Worm (Caenorhabditis elegans) whole organism, L4 larva: ENCODE data around the gene cdr-4.

ENCODE experiments used
- aly-2 ChIP-seq: sonication (generic microtip); optimal IDR thresholded peaks from 2 replicates; lab custom pipeline; 2018; ENCODE audit warnings: missing biosample characterization, missing genetic modification characterization
- daf-12 ChIP-seq: fragments of 150-350 bp; optimal IDR thresholded peaks from 2 replicates; lab custom pipeline; 2014; ENCODE audit warnings: missing biosample characterization, missing genetic modification reagents, missing genetic modification characterization
- daf-8 ChIP-seq: fragments of 200-800 bp; sonication (Bioruptor generic); IDR thresholded peaks from 2 replicates; pipeline ENCODE4 v1.3.6; 2022; ENCODE audit warnings: missing genetic modification characterization, missing compliant biosample characterization
- mes-2 ChIP-seq: sonication (generic microtip); optimal IDR thresholded peaks from 2 replicates; lab custom pipeline; 2016; ENCODE audit warnings: missing genotype, mild to moderate bottlenecking, missing genetic modification characterization, missing compliant biosample characterization; ENCODE audit not compliant: poor library complexity, severe bottlenecking
- skn-1 ChIP-seq: fragments of 150-350 bp; optimal IDR thresholded peaks from 2 replicates; lab custom pipeline; 2014; ENCODE audit warnings: missing biosample characterization, missing genetic modification characterization
- zag-1 ChIP-seq: fragments of 150-350 bp; optimal IDR thresholded peaks from 2 replicates; lab custom pipeline; 2014; ENCODE audit warnings: missing biosample characterization, missing genetic modification characterization

- TF ChIP-seq daf-8 (GFP tag; lab: Robert Waterston, UW) (no peak), skn-1 (tag; lab: Kevin White, UChicago) (no peak), zag-1 (tag; lab: Kevin White, UChicago) (no peak), aly-2 (no peak), mes-2 (tag; lab: Kevin White, UChicago) (no peak), daf-12 (tag; lab: Kevin White, UChicago) (no peak)
Measured at ce11 chrV:12411909-12412308, 3.5 kb upstream of the cdr-4 start, which contains the start of gene cdr-7.
